Worm (Caenorhabditis elegans): ENCODE measurements around the gene scl-6.
A peak's percentile ranks its signal among the peaks of the same experiment; 100 is the strongest.

The scl-6 gene

DNA sequence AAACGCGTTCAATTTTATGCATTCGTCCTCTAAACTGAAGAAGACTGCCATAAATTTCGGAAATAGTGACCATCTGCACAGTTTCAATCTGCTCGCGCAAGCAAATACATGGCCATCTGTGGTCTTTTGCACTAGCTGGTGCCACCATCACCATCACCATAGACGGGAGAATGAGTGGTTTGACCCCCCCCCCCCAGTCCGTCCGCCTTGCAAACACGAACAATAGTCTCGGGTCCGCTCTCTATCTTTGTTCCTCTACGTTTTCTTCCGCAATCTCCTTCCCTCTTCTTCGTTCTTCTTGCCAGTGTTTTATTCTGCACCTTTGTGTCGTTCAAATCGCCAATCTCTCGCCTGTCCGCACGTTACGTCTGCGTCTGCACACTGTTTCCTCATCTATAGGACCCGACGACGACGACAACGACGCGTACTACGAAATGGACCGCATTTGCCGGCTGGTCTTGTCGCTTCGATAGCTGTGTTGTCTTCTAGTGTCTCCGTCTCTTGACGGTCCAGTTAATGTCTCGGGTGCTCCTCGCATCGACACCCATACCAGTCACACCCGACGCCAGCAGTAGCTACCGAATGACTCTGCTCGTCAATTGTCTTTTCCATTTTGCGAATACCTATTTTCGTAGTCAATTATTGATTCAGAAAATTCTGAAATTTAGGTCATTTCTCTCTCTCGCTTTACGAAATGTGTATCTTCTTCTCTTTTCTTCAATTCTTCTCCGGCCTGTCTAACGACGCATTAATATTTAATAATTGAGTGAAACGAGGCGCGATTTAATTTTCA, 38.7 kb upstream of the scl-6 start (continued):
- TF ChIP-seq nhr-25 (tag; optimal IDR thresholded peaks at IDR 0.05) (no peak), ama-1 (optimal IDR thresholded peaks at IDR 0.05) (no peak), blmp-1 (tag; optimal IDR thresholded peaks at IDR 0.05; ENCODE audit: insufficient read depth) (no peak), nhr-10 (tag; optimal IDR thresholded peaks at IDR 0.05) (no peak)

ce11 chrIV:13030467-13031299, 37.9 kb upstream of the scl-6 start:
- TF ChIP-seq nhr-25 (tag; optimal IDR thresholded peaks at IDR 0.05): peak; percentile 8
- no peak for TF ChIP-seq mab-5 (tag; optimal IDR thresholded peaks at IDR 0.05)
- peak; percentile 5 for TF ChIP-seq ztf-4 (tag; optimal IDR thresholded peaks at IDR 0.05)
- no peak for TF ChIP-seq ceh-82 (tag; optimal IDR thresholded peaks at IDR 0.05)
- TF ChIP-seq mbf-1 (tag; optimal IDR thresholded peaks at IDR 0.05): no peak
- TF ChIP-seq nhr-10 (tag; optimal IDR thresholded peaks at IDR 0.05): no peak

ce11 chrIV:13032153-13032552, 36.4 kb upstream of the scl-6 start:
- TF ChIP-seq ama-1 (optimal IDR thresholded peaks at IDR 0.05) (no peak), nhr-129 (tag; optimal IDR thresholded peaks at IDR 0.05) (peak; percentile 19)

ce11 chrIV:13033516-13033915, 35.0 kb upstream of the scl-6 start:
- TF ChIP-seq snpc-4 (tag; optimal IDR thresholded peaks at IDR 0.05) (no peak), ztf-1 (GFP tag; conservative IDR thresholded peaks at IDR 0.05) (no peak), F13H6.1 (tag; optimal IDR thresholded peaks at IDR 0.05) (no peak), lsy-2 (tag; optimal IDR thresholded peaks at IDR 0.05) (no peak), ceh-16 (tag; optimal IDR thresholded peaks at IDR 0.05) (no peak), ceh-82 (tag; optimal IDR thresholded peaks at IDR 0.05) (no peak), peb-1 (tag; optimal IDR thresholded peaks at IDR 0.05) (no peak), nhr-12 (tag; optimal IDR thresholded peaks at IDR 0.05) (no peak), nhr-23 (tag; optimal IDR thresholded peaks at IDR 0.05) (no peak), unc-39 (tag; optimal IDR thresholded peaks at IDR 0.05) (no peak), mbf-1 (tag; optimal IDR thresholded peaks at IDR 0.05) (no peak), C34F6.9 (tag; optimal IDR thresholded peaks at IDR 0.05) (no peak), blmp-1 (tag; optimal IDR thresholded peaks at IDR 0.05; ENCODE audit: insufficient read depth) (no peak), nhr-21 (tag; optimal IDR thresholded peaks at IDR 0.05) (no peak)

ce11 chrIV:13035302-13035701, 33.2 kb upstream of the scl-6 start:
- TF ChIP-seq mdl-1 (tag; optimal IDR thresholded peaks at IDR 0.05) (no peak), C34F6.9 (tag; optimal IDR thresholded peaks at IDR 0.05) (no peak), nhr-25 (tag; optimal IDR thresholded peaks at IDR 0.05) (peak; percentile 18)

DNA sequence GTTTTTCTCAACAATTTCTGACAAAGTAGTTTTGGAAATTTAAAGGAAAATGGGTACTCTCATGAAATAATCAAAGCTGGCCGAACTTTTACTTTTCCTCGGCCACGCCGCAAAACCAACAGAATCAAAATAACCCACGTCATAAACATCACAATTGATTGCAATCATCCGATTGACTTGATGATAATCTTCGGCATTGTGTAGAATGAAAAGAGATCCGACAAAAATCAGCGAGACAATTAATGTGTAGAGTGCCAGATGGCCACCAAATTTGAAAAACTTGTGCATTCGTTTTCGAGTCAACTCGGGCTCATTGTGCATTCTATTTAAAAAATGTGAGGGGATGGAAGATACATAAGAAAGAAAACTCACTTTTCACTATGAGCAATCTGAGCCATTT, 31.7 kb upstream of the scl-6 start:
- no peak for TF ChIP-seq nhr-21 (tag; optimal IDR thresholded peaks at IDR 0.05)
- no peak for TF ChIP-seq Y55F3AM.14 (GFP tag; optimal IDR thresholded peaks at IDR 0.05)
- TF ChIP-seq ZK546.5 (tag; optimal IDR thresholded peaks at IDR 0.05): no peak
- no peak for TF ChIP-seq nhr-10 (tag; optimal IDR thresholded peaks at IDR 0.05)
- TF ChIP-seq alr-1 (tag; optimal IDR thresholded peaks at IDR 0.05): no peak
- TF ChIP-seq nhr-129 (tag; optimal IDR thresholded peaks at IDR 0.05): no peak
- TF ChIP-seq elt-3 (tag; optimal IDR thresholded peaks at IDR 0.05): no peak
- TF ChIP-seq mbf-1 (tag; optimal IDR thresholded peaks at IDR 0.05): no peak
- no peak for TF ChIP-seq gmeb-1 (tag; optimal IDR thresholded peaks at IDR 0.05)
- no peak for TF ChIP-seq unc-39 (tag; optimal IDR thresholded peaks at IDR 0.05)
- no peak for TF ChIP-seq ceh-16 (tag; optimal IDR thresholded peaks at IDR 0.05)
- no peak for TF ChIP-seq nhr-12 (tag; optimal IDR thresholded peaks at IDR 0.05)
- TF ChIP-seq ztf-4 (tag; optimal IDR thresholded peaks at IDR 0.05): no peak
- TF ChIP-seq C34F6.9 (tag; optimal IDR thresholded peaks at IDR 0.05): no peak
- TF ChIP-seq unc-55 (GFP tag; optimal IDR thresholded peaks at IDR 0.05): no peak
- no peak for TF ChIP-seq aly-2 (tag; optimal IDR thresholded peaks at IDR 0.05)
